Fruit fly (Drosophila melanogaster): ENCODE results near the gene CG6073.

The CG6073 gene

DNA sequence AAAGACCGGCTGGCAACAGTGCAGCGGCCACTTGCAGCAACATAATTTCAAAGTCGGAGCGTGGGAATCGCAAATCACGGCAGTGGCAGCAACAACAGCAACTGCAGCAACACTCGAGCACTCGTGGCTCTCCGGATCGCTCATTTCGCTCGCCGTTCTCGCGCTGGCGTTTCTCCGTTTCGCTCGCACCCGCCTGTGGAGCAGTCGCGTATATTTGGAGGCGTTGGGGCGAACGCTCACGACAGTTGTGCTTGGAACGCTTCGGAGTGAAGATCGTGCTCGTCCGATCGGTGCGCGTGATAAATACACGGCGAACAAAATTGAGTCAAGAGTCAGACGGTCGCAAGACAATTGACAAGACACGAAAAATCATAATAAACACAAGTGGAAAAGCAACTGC is 41.4 kb upstream of the CG6073 start, which contains the start of gene CG12290 (continued):
- TF ChIP-seq Xbp1 (GFP tag; optimal IDR thresholded peaks at IDR 0.05) (peak; percentile 22), HHEX (GFP tag; optimal IDR thresholded peaks at IDR 0.05) (peak; percentile 44), gsb (GFP tag; IDR thresholded peaks at IDR 0.05) (0 out of 2 replicates have a peak, but pooled peaks have one; percentile 38), z (GFP tag; IDR thresholded peaks at IDR 0.05) (peak; percentile 74; the same call in 2 of the 3 replicates), CG10267 (tag; optimal IDR thresholded peaks at IDR 0.05) (no peak), CG42726 (GFP tag; IDR thresholded peaks at IDR 0.05; ENCODE audit: partially characterized antibody) (peak; percentile 48; the same call in 1 of the 2 replicates), ftz-f1 (GFP tag; optimal IDR thresholded peaks at IDR 0.05) (peak; percentile 50), trh (GFP tag; optimal IDR thresholded peaks at IDR 0.05) (no peak), gce (GFP tag; IDR thresholded peaks at IDR 0.05) (peak; percentile 41; the same call in 1 of the 3 replicates), eyg (GFP tag; optimal IDR thresholded peaks at IDR 0.05) (no peak), CG7786 (GFP tag; optimal IDR thresholded peaks at IDR 0.05) (peak; percentile 3), CG13624 (GFP tag; optimal IDR thresholded peaks at IDR 0.05) (peak; percentile 41), CG6813 (GFP tag; optimal IDR thresholded peaks at IDR 0.05) (no peak), CG31441 (GFP tag; IDR thresholded peaks at IDR 0.05) (0 out of 2 replicates have a peak, but pooled peaks have one; percentile 10), B-H2 (GFP tag; optimal IDR thresholded peaks at IDR 0.05) (peak; percentile 29), PHDP (tag; optimal IDR thresholded peaks at IDR 0.05) (peak; percentile 36), hkb (optimal IDR thresholded peaks at IDR 0.05) (no peak), hkb (GFP tag; IDR thresholded peaks at IDR 0.05) (peak; percentile 53), CG7987 (GFP tag; optimal IDR thresholded peaks at IDR 0.05) (peak; percentile 66), sd (tag; optimal IDR thresholded peaks at IDR 0.05) (peak; percentile 27), sr (GFP tag; IDR thresholded peaks at IDR 0.05) (peak; percentile 62; the same call in 1 of the 3 replicates), NFAT (GFP tag; IDR thresholded peaks at IDR 0.05) (peak; percentile 59), CG12769 (tag; optimal IDR thresholded peaks at IDR 0.05) (peak; percentile 51), caup (GFP tag; optimal IDR thresholded peaks at IDR 0.05; ENCODE audit: severe bottlenecking) (peak; percentile 50), CG11695 (GFP tag; IDR thresholded peaks at IDR 0.05) (0 out of 3 replicates have a peak, but pooled peaks have one; percentile 43), tap (tag; optimal IDR thresholded peaks at IDR 0.05) (peak; percentile 6), E2f1 (GFP tag; IDR thresholded peaks at IDR 0.05) (peak; percentile 16; the same call in 1 of the 2 replicates), Nf-YA (GFP tag; IDR thresholded peaks at IDR 0.05) (peak; percentile 25; the same call in 1 of the 2 replicates), lilli (GFP tag; optimal IDR thresholded peaks at IDR 0.05) (peak; percentile 39), CG17328 (GFP tag; IDR thresholded peaks at IDR 0.05) (peak; percentile 17; the same call in 1 of the 2 replicates), CG1832 (GFP tag; optimal IDR thresholded peaks at IDR 0.05) (peak; percentile 46), Fer1 (GFP tag; optimal IDR thresholded peaks at IDR 0.05) (peak; percentile 21), sens-2 (GFP tag; IDR thresholded peaks at IDR 0.05) (peak; percentile 77), CG34422 (GFP tag; IDR thresholded peaks at IDR 0.05) (peak; percentile 40; the same call in 1 of the 3 replicates), Sox102F (GFP tag; optimal IDR thresholded peaks at IDR 0.05) (peak; percentile 7), CG1603 (tag; optimal IDR thresholded peaks at IDR 0.05) (peak; percentile 24), HmgZ (tag; optimal IDR thresholded peaks at IDR 0.05) (peak; percentile 34), chn (GFP tag; optimal IDR thresholded peaks at IDR 0.05) (peak; percentile 17), CG7963 (GFP tag; IDR thresholded peaks at IDR 0.05; ENCODE audit: partially characterized antibody) (0 out of 3 replicates have a peak, but pooled peaks have one; percentile 21), CG34376 (GFP tag; optimal IDR thresholded peaks at IDR 0.05) (peak; percentile 6), lab (GFP tag; optimal IDR thresholded peaks at IDR 0.05) (peak; percentile 41), CG11504 (tag; optimal IDR thresholded peaks at IDR 0.05) (peak; percentile 75), stc (GFP tag; IDR thresholded peaks at IDR 0.05) (peak; percentile 47; the same call in 1 of the 2 replicates), CG11085 (GFP tag; IDR thresholded peaks at IDR 0.05) (peak; percentile 34; the same call in 1 of the 2 replicates), ATbp (GFP tag; optimal IDR thresholded peaks at IDR 0.05) (peak; percentile 12), Atf-2 (GFP tag; optimal IDR thresholded peaks at IDR 0.05) (peak; percentile 48), CG9876 (GFP tag; optimal IDR thresholded peaks at IDR 0.05) (no peak), Bgb (GFP tag; IDR thresholded peaks at IDR 0.05; ENCODE audit: partially characterized antibody) (peak; percentile 44; the same call in 1 of the 2 replicates), HLH3B (GFP tag; IDR thresholded peaks at IDR 0.05) (no peak)
